Worm (Caenorhabditis elegans): Measurements from ENCODE around the gene ZK353.9.

The ZK353.9 gene

DNA sequence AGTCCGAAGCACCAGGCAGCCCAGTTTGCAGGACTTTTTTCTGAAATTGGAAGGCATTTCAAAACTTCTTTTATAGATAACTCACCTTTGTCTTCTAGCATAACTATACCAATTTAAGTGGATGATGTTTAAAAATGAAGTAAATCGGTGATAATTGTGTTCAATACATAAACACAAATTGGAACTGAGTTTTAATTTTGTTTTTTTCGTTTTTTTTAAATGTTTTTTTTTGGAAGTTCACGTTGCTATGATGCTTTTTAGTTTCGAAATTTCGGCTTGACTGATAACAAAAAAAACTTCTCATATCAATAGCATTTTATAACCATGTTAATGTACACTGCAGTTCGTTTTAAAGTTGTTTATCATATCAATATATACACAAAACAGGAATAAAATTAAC, 19.8 kb upstream of the ZK353.9 start, which contains the start of gene ZK353.4:
Gene ZK353.4, minus strand, starts transcription at position 101 of the 400 bp plus-strand sequence.
- no peak for TF ChIP-seq ztf-29 (GFP tag; IDR thresholded peaks at IDR 0.05)
- TF ChIP-seq klf-2 (GFP tag; conservative IDR thresholded peaks at IDR 0.05): no peak
- TF ChIP-seq ref-1 (GFP tag; conservative IDR thresholded peaks at IDR 0.05): no peak
- no peak for TF ChIP-seq med-1 (GFP tag; optimal IDR thresholded peaks at IDR 0.05; ENCODE audit: insufficient read depth)
- TF ChIP-seq ztf-23 (GFP tag; IDR thresholded peaks at IDR 0.05): no peak
- no peak for TF ChIP-seq T22C8.4 (GFP tag; IDR thresholded peaks at IDR 0.05)
- TF ChIP-seq tab-1 (GFP tag; IDR thresholded peaks at IDR 0.05): no peak
- no peak for TF ChIP-seq cog-1 (tag; optimal IDR thresholded peaks at IDR 0.05)
- no peak for TF ChIP-seq flt-1 (GFP tag; IDR thresholded peaks at IDR 0.05)

ce11 chrIII:8392307-8392706, 17.0 kb upstream of the ZK353.9 start:
- TF ChIP-seq ref-1 (GFP tag; conservative IDR thresholded peaks at IDR 0.05) (no peak), med-1 (GFP tag; optimal IDR thresholded peaks at IDR 0.05; ENCODE audit: insufficient read depth) (no peak), ztf-29 (GFP tag; IDR thresholded peaks at IDR 0.05) (no peak), flt-1 (GFP tag; IDR thresholded peaks at IDR 0.05) (no peak), cog-1 (tag; optimal IDR thresholded peaks at IDR 0.05) (no peak), klf-2 (GFP tag; conservative IDR thresholded peaks at IDR 0.05) (no peak), T22C8.4 (GFP tag; IDR thresholded peaks at IDR 0.05) (no peak), tab-1 (GFP tag; IDR thresholded peaks at IDR 0.05) (no peak), ztf-23 (GFP tag; IDR thresholded peaks at IDR 0.05) (no peak)

- TF ChIP-seq flt-1 (GFP tag; IDR thresholded peaks at IDR 0.05): no peak
- TF ChIP-seq med-1 (GFP tag; optimal IDR thresholded peaks at IDR 0.05; ENCODE audit: insufficient read depth): no peak
- no peak for TF ChIP-seq T22C8.4 (GFP tag; IDR thresholded peaks at IDR 0.05)
- no peak for TF ChIP-seq ztf-23 (GFP tag; IDR thresholded peaks at IDR 0.05)
- no peak for TF ChIP-seq ref-1 (GFP tag; conservative IDR thresholded peaks at IDR 0.05)
- TF ChIP-seq tab-1 (GFP tag; IDR thresholded peaks at IDR 0.05): no peak
- TF ChIP-seq klf-2 (GFP tag; conservative IDR thresholded peaks at IDR 0.05): no peak
- TF ChIP-seq ztf-29 (GFP tag; IDR thresholded peaks at IDR 0.05): no peak
- TF ChIP-seq cog-1 (tag; optimal IDR thresholded peaks at IDR 0.05): no peak
These were observed 14.7 kb upstream of the ZK353.9 start, which contains the start of gene ZK353.10 for ce11 chrIII:8394374-8395302. TSS of gene ZK353.10 (minus strand) at chrIII:8394424.

ce11 chrIII:8395685-8396084, 13.6 kb upstream of the ZK353.9 start, which contains the start of gene ZK353.3:
TSS of gene ZK353.3 (plus strand) at chrIII:8395985.
- no peak for TF ChIP-seq ztf-23 (GFP tag; IDR thresholded peaks at IDR 0.05)
- TF ChIP-seq med-1 (GFP tag; optimal IDR thresholded peaks at IDR 0.05; ENCODE audit: insufficient read depth): no peak
- TF ChIP-seq klf-2 (GFP tag; conservative IDR thresholded peaks at IDR 0.05): no peak
- no peak for TF ChIP-seq ref-1 (GFP tag; conservative IDR thresholded peaks at IDR 0.05)
- no peak for TF ChIP-seq tab-1 (GFP tag; IDR thresholded peaks at IDR 0.05)
- TF ChIP-seq flt-1 (GFP tag; IDR thresholded peaks at IDR 0.05): no peak
- TF ChIP-seq ztf-29 (GFP tag; IDR thresholded peaks at IDR 0.05): no peak
- TF ChIP-seq cog-1 (tag; optimal IDR thresholded peaks at IDR 0.05): no peak
- TF ChIP-seq T22C8.4 (GFP tag; IDR thresholded peaks at IDR 0.05): no peak

DNA sequence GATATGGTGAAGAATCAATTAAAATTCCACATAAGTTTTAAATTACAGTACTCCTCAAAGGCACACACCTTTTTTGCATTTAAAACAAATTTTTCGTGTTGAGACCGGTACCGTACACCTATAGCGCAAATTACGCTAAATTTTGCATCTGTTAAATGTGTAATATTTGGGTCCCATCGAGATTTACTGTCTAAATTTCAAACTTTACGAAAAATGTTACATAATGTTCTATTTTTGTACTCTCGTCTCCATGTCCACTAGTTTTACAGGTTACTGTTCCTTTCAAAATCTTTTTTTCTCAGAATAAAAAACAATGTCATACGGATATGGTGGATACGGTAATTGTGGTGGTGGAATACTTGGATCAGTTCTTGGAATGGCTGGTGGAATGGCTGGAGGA, 10.9 kb upstream of the ZK353.9 start, which contains the start of gene ZK353.2:
Gene ZK353.2, plus strand, starts transcription at position 301 of the 400 bp plus-strand sequence.
- no peak for TF ChIP-seq ztf-23 (GFP tag; IDR thresholded peaks at IDR 0.05)
- no peak for TF ChIP-seq ref-1 (GFP tag; conservative IDR thresholded peaks at IDR 0.05)

DNA sequence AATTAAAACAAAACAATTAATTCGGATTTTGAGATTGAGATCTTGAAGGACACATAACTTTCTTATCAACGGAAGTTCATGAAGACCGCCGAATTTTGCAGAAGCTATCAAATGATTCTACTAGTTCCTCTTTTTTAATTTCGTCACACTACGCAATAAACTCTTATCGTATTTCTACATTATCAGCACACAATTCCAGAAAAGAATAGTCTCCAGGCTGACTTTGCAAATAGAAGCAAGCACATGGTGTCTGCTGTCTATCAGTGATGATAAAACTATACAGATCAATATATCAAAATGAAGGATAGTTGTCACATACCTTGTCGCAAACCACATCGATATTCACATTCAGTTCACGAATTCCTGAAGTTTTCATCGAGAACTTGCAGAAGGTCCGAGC, 8.8 kb upstream of the ZK353.9 start:
- no peak for TF ChIP-seq ztf-29 (GFP tag; IDR thresholded peaks at IDR 0.05)
- no peak for TF ChIP-seq ref-1 (GFP tag; conservative IDR thresholded peaks at IDR 0.05)
- TF ChIP-seq cog-1 (tag; optimal IDR thresholded peaks at IDR 0.05): no peak
- no peak for TF ChIP-seq T22C8.4 (GFP tag; IDR thresholded peaks at IDR 0.05)
- no peak for TF ChIP-seq klf-2 (GFP tag; conservative IDR thresholded peaks at IDR 0.05)
- no peak for TF ChIP-seq tab-1 (GFP tag; IDR thresholded peaks at IDR 0.05)
- TF ChIP-seq ztf-23 (GFP tag; IDR thresholded peaks at IDR 0.05): no peak
- no peak for TF ChIP-seq flt-1 (GFP tag; IDR thresholded peaks at IDR 0.05)
- no peak for TF ChIP-seq med-1 (GFP tag; optimal IDR thresholded peaks at IDR 0.05; ENCODE audit: insufficient read depth)

- TF ChIP-seq tab-1 (GFP tag; IDR thresholded peaks at IDR 0.05): no peak
- TF ChIP-seq ref-1 (GFP tag; conservative IDR thresholded peaks at IDR 0.05): no peak
- TF ChIP-seq ztf-23 (GFP tag; IDR thresholded peaks at IDR 0.05): no peak
These were observed 7.4 kb upstream of the ZK353.9 start, which contains the start of gene lap-1 for ce11 chrIII:8401887-8402286. TSS of gene lap-1 (minus strand) at chrIII:8401928.

DNA sequence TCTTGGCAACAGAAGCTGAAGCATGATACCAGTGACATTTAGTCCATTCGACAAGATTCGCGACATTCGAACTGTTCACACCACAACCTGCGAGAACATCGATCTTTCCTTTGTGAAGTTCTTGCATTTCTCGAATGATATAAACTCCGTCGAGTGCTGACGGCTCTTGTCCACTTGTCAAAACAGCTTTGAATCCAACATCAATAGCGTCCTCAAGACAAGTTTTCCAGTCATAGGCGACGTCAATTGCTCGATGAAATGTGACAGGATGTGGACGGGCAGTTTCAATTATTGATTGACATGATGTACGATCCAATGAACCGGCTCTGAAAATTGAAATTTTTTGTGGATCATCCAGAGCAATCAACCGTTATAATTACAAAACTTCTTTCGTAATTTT, 6.7 kb upstream of the ZK353.9 start:
- TF ChIP-seq med-1 (GFP tag; optimal IDR thresholded peaks at IDR 0.05; ENCODE audit: insufficient read depth) (no peak), ztf-23 (GFP tag; IDR thresholded peaks at IDR 0.05) (no peak), cog-1 (tag; optimal IDR thresholded peaks at IDR 0.05) (no peak)

DNA sequence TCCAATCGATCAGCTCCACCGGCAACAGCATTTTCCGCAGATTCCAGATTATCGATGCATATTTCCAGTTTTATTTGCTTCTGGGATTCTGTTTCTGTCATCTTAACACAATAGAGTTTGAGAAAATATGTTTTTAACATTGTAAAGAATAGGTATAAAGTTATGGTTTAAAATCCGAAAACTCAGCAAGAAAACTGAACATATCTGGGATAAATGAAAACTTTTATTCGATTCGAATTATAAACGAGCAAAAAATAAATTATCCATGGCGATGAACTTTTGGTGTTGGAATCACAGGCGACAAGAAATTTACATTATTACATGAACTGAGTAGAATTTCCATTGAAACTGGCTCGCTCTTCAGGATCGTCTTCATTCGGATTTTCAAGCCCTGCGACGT, 5.8 kb upstream of the ZK353.9 start, which contains the start of gene cutc-1:
Gene cutc-1, minus strand, starts transcription at position 101 of the 400 bp plus-strand sequence.
- TF ChIP-seq klf-2 (GFP tag; conservative IDR thresholded peaks at IDR 0.05): no peak
- TF ChIP-seq T22C8.4 (GFP tag; IDR thresholded peaks at IDR 0.05): no peak
- TF ChIP-seq tab-1 (GFP tag; IDR thresholded peaks at IDR 0.05): no peak
- TF ChIP-seq ztf-23 (GFP tag; IDR thresholded peaks at IDR 0.05): no peak
- TF ChIP-seq flt-1 (GFP tag; IDR thresholded peaks at IDR 0.05): no peak
- no peak for TF ChIP-seq cog-1 (tag; optimal IDR thresholded peaks at IDR 0.05)
- TF ChIP-seq med-1 (GFP tag; optimal IDR thresholded peaks at IDR 0.05; ENCODE audit: insufficient read depth): no peak
- no peak for TF ChIP-seq ztf-29 (GFP tag; IDR thresholded peaks at IDR 0.05)
- no peak for TF ChIP-seq ref-1 (GFP tag; conservative IDR thresholded peaks at IDR 0.05)

Data from whole organism, midembryonic.